Fruit fly (Drosophila melanogaster): Measurements from ENCODE around the gene Icmt.

The Icmt gene

dm6 chr3L:13049671-13050070, 31.6 kb downstream of the Icmt start (continued):
- TF ChIP-seq CG14965 (GFP tag; optimal IDR thresholded peaks at IDR 0.05; ENCODE audit: borderline replicate concordance) (no peak), bab2 (GFP tag; optimal IDR thresholded peaks at IDR 0.05) (no peak), CG16813 (GFP tag; IDR thresholded peaks at IDR 0.05; ENCODE audit: partially characterized antibody) (no peak), ase (GFP tag; IDR thresholded peaks at IDR 0.05) (no peak), CG8290 (GFP tag; optimal IDR thresholded peaks at IDR 0.05) (no peak), CG8290 (tag; optimal IDR thresholded peaks at IDR 0.05) (no peak), sd (tag; optimal IDR thresholded peaks at IDR 0.05) (no peak), insv (GFP tag; optimal IDR thresholded peaks at IDR 0.05) (no peak), Dip3 (GFP tag; optimal IDR thresholded peaks at IDR 0.05) (no peak), vvl (GFP tag; IDR thresholded peaks at IDR 0.05) (no peak), CG6272 (GFP tag; IDR thresholded peaks at IDR 0.05) (no peak), CG7928 (GFP tag; optimal IDR thresholded peaks at IDR 0.05) (no peak), luna (GFP tag; optimal IDR thresholded peaks at IDR 0.05) (no peak), CG15601 (tag; optimal IDR thresholded peaks at IDR 0.05) (no peak), kah (GFP tag; optimal IDR thresholded peaks at IDR 0.05) (no peak), fd96Cb (tag; optimal IDR thresholded peaks at IDR 0.05) (no peak), CG2129 (GFP tag; IDR thresholded peaks at IDR 0.05; ENCODE audit: partially characterized antibody) (no peak), Six4 (GFP tag; optimal IDR thresholded peaks at IDR 0.05) (no peak), CG7372 (GFP tag; IDR thresholded peaks at IDR 0.05) (no peak), gcm2 (GFP tag; optimal IDR thresholded peaks at IDR 0.05) (no peak), bowl (GFP tag; IDR thresholded peaks at IDR 0.05) (no peak), da (GFP tag; optimal IDR thresholded peaks at IDR 0.05) (no peak), nerfin-1 (tag; optimal IDR thresholded peaks at IDR 0.05) (no peak), Deaf1 (tag; optimal IDR thresholded peaks at IDR 0.05) (no peak), sisA (GFP tag; IDR thresholded peaks at IDR 0.05) (no peak), vnd (GFP tag; IDR thresholded peaks at IDR 0.05; ENCODE audit: partially characterized antibody) (no peak), ems (GFP tag; optimal IDR thresholded peaks at IDR 0.05) (no peak), CG14014 (GFP tag; IDR thresholded peaks at IDR 0.05) (no peak), phol (tag; optimal IDR thresholded peaks at IDR 0.05) (peak; percentile 15), zfh1 (GFP tag; IDR thresholded peaks at IDR 0.05) (no peak), Myb (GFP tag; optimal IDR thresholded peaks at IDR 0.05) (no peak), salm (tag; optimal IDR thresholded peaks at IDR 0.05) (no peak), CG3838 (GFP tag; optimal IDR thresholded peaks at IDR 0.05) (no peak), HLH54F (GFP tag; optimal IDR thresholded peaks at IDR 0.05) (no peak), repo (GFP tag; optimal IDR thresholded peaks at IDR 0.05) (no peak), CG3726 (GFP tag; IDR thresholded peaks at IDR 0.05) (no peak), Xbp1 (GFP tag; optimal IDR thresholded peaks at IDR 0.05) (no peak), CG6813 (GFP tag; optimal IDR thresholded peaks at IDR 0.05) (no peak), chm (GFP tag; IDR thresholded peaks at IDR 0.05) (peak; percentile 14; the same call in 1 of the 2 replicates), dysf (GFP tag; IDR thresholded peaks at IDR 0.05) (no peak), Oaz (GFP tag; IDR thresholded peaks at IDR 0.05) (no peak)

- TF ChIP-seq CG15696 (tag; optimal IDR thresholded peaks at IDR 0.05) = no peak
- no peak for TF ChIP-seq Ets65A (GFP tag)
- no peak for TF ChIP-seq otp (GFP tag; IDR thresholded peaks at IDR 0.05)
- TF ChIP-seq CG17186 (GFP tag; optimal IDR thresholded peaks at IDR 0.05) = no peak
- no peak for TF ChIP-seq CG13775 (GFP tag; optimal IDR thresholded peaks at IDR 0.05)
- peak; percentile 43 for TF ChIP-seq kni (GFP tag; optimal IDR thresholded peaks at IDR 0.05)
- no peak for TF ChIP-seq fd64A (GFP tag; optimal IDR thresholded peaks at IDR 0.05)
- TF ChIP-seq Fer3 (tag; optimal IDR thresholded peaks at IDR 0.05) = no peak
- TF ChIP-seq Dll (GFP tag; IDR thresholded peaks at IDR 0.05; ENCODE audit: partially characterized antibody) = no peak
- no peak for TF ChIP-seq schlank (tag; optimal IDR thresholded peaks at IDR 0.05)
- TF ChIP-seq vvl (GFP tag; IDR thresholded peaks at IDR 0.05) = 0 out of 2 replicates have a peak, but pooled peaks have one; percentile 15
- TF ChIP-seq org-1 (GFP tag; optimal IDR thresholded peaks at IDR 0.05) = no peak
- no peak for TF ChIP-seq peb (GFP tag; IDR thresholded peaks at IDR 0.05)
- no peak for TF ChIP-seq HmgD (GFP tag; optimal IDR thresholded peaks at IDR 0.05)
- TF ChIP-seq CG15514 (GFP tag; optimal IDR thresholded peaks at IDR 0.05) = no peak
These were observed 32.7 kb downstream of the Icmt start for dm6 chr3L:13050675-13051202.

Data from whole organism, embryonic.